Fruit fly (Drosophila melanogaster): ENCODE data around the gene CG31954.

CG31954 gene

dm6 chr2L:3465426-3465825 is 44.5 kb downstream of the CG31954 start:
- TF ChIP-seq noc (tag; optimal IDR thresholded peaks at IDR 0.05) = no peak

dm6 chr2L:3461760-3462159 is 48.1 kb downstream of the CG31954 start, which contains the start of gene CG3246:
TSS of gene CG3246 (minus strand) at chr2L:3461952.
- TF ChIP-seq noc (tag; optimal IDR thresholded peaks at IDR 0.05) = peak; percentile 60

All from whole organism, larva.